Fruit fly (Drosophila melanogaster) whole organism, wandering third instar larva: Measurements from ENCODE around the gene CG3919.

Experiments
- Dfd ChIP-seq: fragments of >200 bp; optimal IDR thresholded peaks from 2 replicates; lab custom pipeline; 2017; ENCODE audit warnings: missing biosample characterization, missing genetic modification characterization
- Hr78 ChIP-seq: fragments of >200 bp; optimal IDR thresholded peaks from 2 replicates; lab custom pipeline; 2017; ENCODE audit warnings: missing biosample characterization, missing genetic modification characterization
- Vsx2 ChIP-seq: fragments of 200-300, 225-300 bp; sonication (Bioruptor generic); optimal IDR thresholded peaks from 2 replicates; lab custom pipeline; 2018; ENCODE audit warnings: missing biosample characterization, missing genetic modification characterization; ENCODE audit not compliant: partially characterized antibody
- fru ChIP-seq: fragments of 200-800 bp; sonication (Bioruptor generic); optimal IDR thresholded peaks from 3 replicates; lab custom pipeline; 2016; ENCODE audit warnings: missing biosample characterization, mild to moderate bottlenecking, missing genetic modification characterization
- lola ChIP-seq: fragments of >200 bp; optimal IDR thresholded peaks from 2 replicates; lab custom pipeline; 2017; ENCODE audit warnings: missing biosample characterization, missing genetic modification characterization
- psq ChIP-seq: fragments of 200-800 bp; sonication (Bioruptor generic); optimal IDR thresholded peaks from 3 replicates; lab custom pipeline; 2017; ENCODE audit warnings: missing biosample characterization, mild to moderate bottlenecking, missing genetic modification characterization, moderate library complexity

dm6 chr3L:14462322-14462721, 51.9 kb downstream of the CG3919 start:
- TF ChIP-seq Vsx2, result no peak
- no peak for TF ChIP-seq fru (GFP tag; lab: Kevin White, UChicago)
- no peak for TF ChIP-seq lola (GFP tag; lab: Kevin White, UChicago)
- TF ChIP-seq Hr78 (GFP tag; lab: Kevin White, UChicago), result no peak
- no peak for TF ChIP-seq psq
- TF ChIP-seq Dfd (GFP tag; lab: Kevin White, UChicago), result no peak
